Fruit fly (Drosophila melanogaster): ENCODE measurements around the gene Alg12.

DNA sequence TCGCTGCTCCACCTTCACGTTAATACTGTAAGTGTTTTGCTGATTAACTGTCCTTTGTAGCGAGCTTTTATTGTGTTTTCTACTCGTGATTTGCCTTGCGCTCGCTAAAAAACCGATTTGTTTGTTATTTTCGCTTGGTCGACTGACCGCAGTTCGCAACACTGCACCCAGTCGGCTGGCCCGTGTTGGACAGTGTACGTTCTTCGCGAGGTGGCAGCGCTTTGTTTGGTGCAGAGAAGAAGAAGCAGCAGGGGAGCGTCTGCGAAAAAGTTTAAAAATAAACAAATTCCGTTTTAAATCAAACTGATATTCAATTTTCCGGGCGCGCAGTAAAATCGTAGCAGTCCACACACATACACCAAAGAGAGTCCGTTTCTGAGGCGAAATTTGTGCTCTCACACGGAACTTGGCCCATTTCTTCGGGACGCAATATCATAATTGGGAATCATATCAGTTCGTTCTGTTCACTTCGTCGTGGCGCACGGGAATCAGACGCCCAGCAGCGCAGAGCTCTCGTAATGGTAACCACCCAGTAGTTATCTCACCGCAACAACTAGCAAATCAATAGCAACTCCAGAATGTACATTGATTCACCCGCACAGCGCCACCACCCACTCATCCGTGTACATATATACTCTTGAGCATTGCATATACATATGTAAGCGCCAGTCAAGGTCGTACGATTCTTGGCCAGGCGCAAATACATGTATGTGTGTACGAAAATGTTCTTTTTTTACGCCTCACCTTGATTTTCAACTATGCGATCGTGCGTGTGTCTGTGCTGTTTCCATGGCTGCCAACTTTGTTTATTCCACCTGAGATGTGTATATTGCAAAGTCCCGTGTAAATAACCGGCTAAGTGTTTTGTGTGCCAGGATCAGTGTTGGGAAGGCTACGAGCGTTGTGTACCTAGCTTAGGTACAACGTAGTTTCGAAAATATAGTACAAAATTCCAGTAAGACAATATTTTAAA, 11.6 kb downstream of the Alg12 start, which contains the start of gene Naa80:
- TF ChIP-seq gl (tag; optimal IDR thresholded peaks at IDR 0.05) (peak; percentile 62), Ets98B (GFP tag; IDR thresholded peaks at IDR 0.05) (peak; percentile 52), CG34367 (tag; optimal IDR thresholded peaks at IDR 0.05) (peak; percentile 57), CG15710 (tag; optimal IDR thresholded peaks at IDR 0.05) (peak; percentile 41), rn (GFP tag; IDR thresholded peaks at IDR 0.05) (peak; percentile 48; the same call in 1 of the 2 replicates), Pif1B (GFP tag; optimal IDR thresholded peaks at IDR 0.05) (no peak), CG10348 (GFP tag; IDR thresholded peaks at IDR 0.05) (no peak), Snoo (tag; optimal IDR thresholded peaks at IDR 0.05) (peak; percentile 44), CG12605 (GFP tag; IDR thresholded peaks at IDR 0.05) (no peak), EcR (GFP tag; optimal IDR thresholded peaks at IDR 0.05) (peak; percentile 79), D1 (tag; optimal IDR thresholded peaks at IDR 0.05) (no peak)

Data from whole organism, pupa.